Worm (Caenorhabditis elegans) whole organism, dauer: ENCODE data around the gene alg-3.

Source experiments
- unc-62 ChIP-seq: sonication (generic microtip); optimal IDR thresholded peaks from 2 replicates; lab custom pipeline; 2017; ENCODE audit warnings: missing biosample characterization, missing genetic modification reagents, missing genetic modification characterization

The alg-3 gene

DNA sequence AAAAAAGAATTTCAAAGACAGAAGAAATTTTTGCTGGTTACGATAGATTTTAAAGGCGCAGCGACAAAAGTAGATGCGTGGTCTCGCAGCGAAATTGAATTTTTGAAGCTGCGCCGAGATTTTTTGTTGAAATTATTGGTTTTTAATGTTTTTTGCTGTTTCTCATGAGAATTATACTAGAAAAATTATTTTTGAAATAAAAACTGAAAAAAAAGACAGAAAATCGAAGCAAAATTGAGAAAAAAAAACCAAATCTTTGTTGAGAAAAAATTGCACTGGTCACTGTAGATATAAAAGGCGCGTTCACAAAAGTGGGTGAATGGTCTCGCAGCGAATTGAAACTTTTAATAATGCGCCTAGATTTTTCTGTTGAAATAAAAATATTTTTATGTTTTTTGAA lies 8.4 kb upstream of the alg-3 start:
- no peak for TF ChIP-seq unc-62 (GFP tag; lab: Kevin White, UChicago)

ce11 chrIV:11697514-11697913 lies 6.5 kb upstream of the alg-3 start:
- TF ChIP-seq unc-62 (GFP tag; lab: Kevin White, UChicago), result no peak

- no peak for TF ChIP-seq unc-62 (GFP tag; lab: Kevin White, UChicago)
These were observed 3.9 kb upstream of the alg-3 start for ce11 chrIV:11700100-11700499.

DNA sequence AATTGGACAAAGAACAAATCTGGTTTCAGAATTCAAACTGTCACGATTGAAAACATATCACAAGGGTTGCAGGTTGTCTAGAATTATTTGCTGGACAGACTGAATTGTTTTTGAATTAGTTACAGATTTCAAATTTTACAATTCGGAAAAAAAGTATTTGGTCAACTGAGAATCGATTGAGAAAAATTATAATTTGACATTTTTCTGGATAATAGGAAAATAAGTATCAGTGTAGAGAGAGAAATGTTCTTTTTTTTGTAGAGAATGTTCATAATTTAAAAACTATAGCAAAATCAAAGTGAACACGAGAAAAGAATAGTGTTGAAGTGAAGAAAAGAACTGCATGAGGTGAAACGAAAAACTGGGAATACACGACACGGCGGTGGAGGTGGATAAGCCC lies 3.3 kb upstream of the alg-3 start, which contains the start of gene dpy-20:
TSS of gene dpy-20 (minus strand) at position 101 of the 400 bp plus-strand sequence.
- TF ChIP-seq unc-62 (GFP tag; lab: Kevin White, UChicago), result no peak

- TF ChIP-seq unc-62 (GFP tag; lab: Kevin White, UChicago), result no peak
These were observed 2.2 kb upstream of the alg-3 start for ce11 chrIV:11701878-11702277.

ce11 chrIV:11710331-11710730 lies 6.3 kb downstream of the alg-3 start:
- TF ChIP-seq unc-62 (GFP tag; lab: Kevin White, UChicago), result no peak

DNA sequence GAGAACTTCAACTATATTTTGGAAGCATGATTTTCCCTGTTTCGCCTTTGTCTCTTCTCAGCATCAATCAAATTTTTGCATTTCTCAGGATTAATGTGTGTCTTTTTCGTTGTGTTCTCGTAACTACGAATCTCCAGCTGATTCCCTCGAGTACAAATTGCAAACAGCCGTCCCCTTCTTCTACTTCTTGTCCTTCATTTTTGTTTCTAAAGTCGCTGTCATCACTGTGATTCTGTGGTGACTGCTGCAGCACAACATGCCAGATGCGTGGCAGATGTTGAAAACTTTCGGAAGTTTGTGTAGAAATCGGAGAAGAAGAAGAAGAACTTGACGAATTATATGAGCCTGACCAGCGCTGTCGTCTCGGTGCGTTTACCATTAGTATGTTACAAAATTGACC lies 9.2 kb downstream of the alg-3 start:
- TF ChIP-seq unc-62 (GFP tag; lab: Kevin White, UChicago), result no peak

DNA sequence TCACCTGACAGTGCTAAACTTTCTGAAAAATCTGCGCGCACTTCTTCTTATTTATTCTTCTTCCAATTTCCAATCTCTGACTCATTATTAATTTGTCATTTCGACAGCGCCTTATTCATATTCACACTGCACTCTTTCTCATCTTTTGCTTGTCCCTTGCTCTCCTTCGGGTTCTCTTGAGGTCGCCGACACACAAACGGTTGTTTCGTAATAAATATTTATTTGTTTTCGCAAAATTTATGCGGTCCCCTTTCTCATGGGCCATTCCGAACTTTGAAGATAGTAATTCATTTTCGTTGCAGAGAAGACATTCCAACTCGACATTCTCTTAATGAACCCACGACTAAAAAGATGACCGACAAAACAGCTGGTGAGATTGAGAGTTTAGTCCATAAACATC lies 10.7 kb downstream of the alg-3 start, which contains the start of gene magi-1:
TSS of gene magi-1 (plus strand) at position 301 of the 400 bp plus-strand sequence.
- no peak for TF ChIP-seq unc-62 (GFP tag; lab: Kevin White, UChicago)

DNA sequence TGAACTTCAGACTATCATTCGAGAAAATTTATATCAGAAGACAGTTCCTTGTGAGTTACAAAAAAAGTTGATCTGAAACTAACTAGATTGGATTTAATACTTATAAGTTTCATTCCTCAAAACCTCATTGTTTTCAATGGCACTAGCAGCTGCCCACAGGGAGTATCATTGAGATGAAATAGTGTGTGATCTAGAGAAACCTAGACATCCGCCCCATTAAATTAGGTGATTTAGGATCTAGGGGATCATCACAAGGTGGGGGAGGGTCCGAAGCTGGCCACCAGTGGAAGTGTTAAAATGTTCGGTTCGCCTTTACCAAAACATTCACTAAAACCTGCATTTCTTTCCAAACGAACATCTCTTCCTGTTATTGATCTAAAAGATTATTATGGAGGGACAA lies 12.4 kb downstream of the alg-3 start:
- no peak for TF ChIP-seq unc-62 (GFP tag; lab: Kevin White, UChicago)

DNA sequence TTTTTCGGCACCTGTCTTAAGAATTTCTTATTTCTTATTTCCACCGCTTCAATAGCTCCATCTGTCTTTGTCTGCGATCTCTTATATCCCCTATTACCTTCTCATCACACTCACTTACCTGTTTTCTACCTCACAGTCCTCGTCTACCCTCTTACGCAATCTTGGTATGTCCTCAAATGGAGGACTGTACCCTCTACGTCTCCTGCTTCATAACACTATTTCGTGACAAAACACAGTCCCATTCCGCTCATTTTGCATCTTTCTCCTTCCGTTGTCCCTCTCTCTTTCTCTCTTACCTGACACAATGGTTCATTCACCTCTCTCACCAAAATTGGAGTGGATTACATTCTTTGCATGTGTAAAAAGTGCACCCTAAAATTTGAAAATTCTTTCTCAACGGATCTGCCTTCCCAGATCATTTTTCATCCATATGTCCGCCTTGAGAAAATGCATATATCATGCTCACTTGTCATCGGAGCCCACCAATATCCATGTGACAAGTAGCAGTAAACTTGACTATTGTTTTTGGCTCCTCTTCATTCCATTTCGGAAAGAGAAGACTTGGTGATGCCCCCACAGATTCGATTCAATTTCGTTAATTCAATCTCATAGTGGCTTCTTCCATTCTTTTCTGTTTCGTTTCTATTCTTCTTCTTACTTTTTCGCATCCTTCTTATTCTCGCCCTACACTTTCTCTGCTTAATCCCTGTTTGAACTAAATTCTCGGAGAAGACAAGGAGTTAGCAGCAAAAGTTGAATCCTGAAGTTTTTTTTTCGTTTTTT lies 13.2 kb downstream of the alg-3 start:
- no peak for TF ChIP-seq unc-62 (GFP tag; lab: Kevin White, UChicago)

- TF ChIP-seq unc-62 (GFP tag; lab: Kevin White, UChicago), result no peak
These were observed 14.6 kb downstream of the alg-3 start for ce11 chrIV:11718653-11719052.

ce11 chrIV:11721878-11722277 lies 17.8 kb downstream of the alg-3 start:
- TF ChIP-seq unc-62 (GFP tag; lab: Kevin White, UChicago), result no peak

- TF ChIP-seq unc-62 (GFP tag; lab: Kevin White, UChicago), result no peak
These were observed 19.2 kb downstream of the alg-3 start for ce11 chrIV:11723255-11723654.

DNA sequence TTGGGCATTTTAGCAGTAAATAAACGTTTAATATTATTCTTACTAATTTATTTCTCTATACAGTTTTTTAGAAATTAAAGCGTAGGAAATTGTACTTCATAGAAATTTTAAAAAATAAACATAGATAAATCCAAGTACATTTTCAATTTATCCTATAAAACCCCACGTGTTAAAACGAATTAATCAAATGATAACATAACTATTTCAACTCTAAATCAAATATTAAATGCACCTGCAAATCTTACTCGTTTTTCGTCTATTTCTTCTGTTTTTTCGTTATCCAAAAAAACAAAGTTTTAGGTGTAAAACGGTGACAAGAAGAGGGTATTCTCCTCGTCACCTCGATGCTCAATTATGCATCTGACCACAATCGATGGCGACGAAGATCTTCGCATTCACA lies 31.0 kb downstream of the alg-3 start, which contains the start of gene K01A6.6:
TSS of gene K01A6.6 (plus strand) at position 301 of the 400 bp plus-strand sequence.
- TF ChIP-seq unc-62 (GFP tag; lab: Kevin White, UChicago), result no peak

DNA sequence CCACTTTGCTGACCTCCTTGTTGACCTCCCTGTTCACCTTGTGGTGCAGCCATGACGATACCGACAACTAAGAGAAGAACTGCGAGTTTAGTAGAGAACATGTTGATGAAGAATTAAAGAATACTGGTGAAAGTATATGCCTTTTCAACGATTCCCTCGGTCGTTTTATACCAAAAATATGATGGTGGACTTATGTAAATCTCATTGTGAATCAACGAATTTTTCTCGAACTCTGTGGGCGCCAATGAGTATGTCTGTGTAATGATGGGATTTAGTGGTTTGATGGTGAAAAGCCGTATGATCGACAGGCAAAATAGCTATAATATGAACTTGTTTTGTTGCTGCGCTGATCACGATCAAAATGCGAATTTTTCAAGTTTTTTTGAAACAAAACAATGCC lies 33.2 kb downstream of the alg-3 start, which contains the start of gene K01A6.8:
TSS of gene K01A6.8 (minus strand) at position 101 of the 400 bp plus-strand sequence.
- no peak for TF ChIP-seq unc-62 (GFP tag; lab: Kevin White, UChicago)

DNA sequence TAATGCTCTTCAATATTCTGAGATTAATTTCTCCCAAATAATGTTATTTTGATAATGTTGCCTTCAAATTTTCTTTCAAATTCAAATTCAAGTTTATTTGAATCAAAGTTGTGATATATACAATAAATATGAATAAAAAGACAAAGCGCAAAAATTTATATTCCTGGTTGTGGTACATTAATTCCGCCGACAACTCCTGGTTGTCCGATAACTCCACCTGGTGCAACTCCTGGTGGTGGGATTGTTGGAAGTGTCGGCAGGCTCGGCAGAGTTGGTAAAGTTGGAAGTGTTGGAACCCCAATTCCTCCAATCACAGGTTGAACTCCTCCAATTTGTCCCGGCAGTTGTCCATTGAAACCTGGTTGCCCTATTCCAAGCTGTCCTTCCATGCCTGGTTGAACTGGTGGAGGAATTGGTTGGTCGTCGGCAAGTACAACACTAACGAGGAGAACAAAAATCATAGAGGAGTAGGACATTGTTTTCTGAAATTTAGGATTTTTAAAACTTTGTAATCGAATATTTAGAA lies 34.1 kb downstream of the alg-3 start, which contains the start of gene K01A6.7:
TSS of gene K01A6.7 (minus strand) at position 476 of the 526 bp plus-strand sequence.
- TF ChIP-seq unc-62 (GFP tag; lab: Kevin White, UChicago), result no peak

DNA sequence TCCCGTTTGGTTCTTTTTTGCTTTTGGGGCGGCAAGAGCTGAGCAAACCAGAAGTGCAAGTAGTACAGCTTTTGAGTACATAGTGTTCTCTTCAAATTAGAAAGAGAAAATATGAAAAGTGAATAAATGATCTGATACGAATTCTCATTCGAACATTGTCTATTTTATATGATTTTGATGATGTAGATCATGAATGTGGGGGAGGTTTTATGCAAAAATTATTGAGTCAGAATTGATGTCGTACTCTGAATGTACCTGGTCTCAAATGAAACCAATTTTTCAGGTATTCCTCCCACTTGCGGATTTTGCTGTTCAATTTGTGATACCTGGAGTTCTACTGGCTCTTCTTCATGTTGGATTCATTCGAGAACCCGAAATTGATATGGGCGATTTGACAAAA lies 36.2 kb downstream of the alg-3 start, which contains the start of gene K01A6.4:
TSS of gene K01A6.4 (minus strand) at position 101 of the 400 bp plus-strand sequence.
- TF ChIP-seq unc-62 (GFP tag; lab: Kevin White, UChicago), result no peak
